Fruit fly (Drosophila melanogaster): Measurements from ENCODE around the gene CG45075.

CG45075 gene

dm6 chr2L:6082157-6082645 lies 9.0 kb upstream of the CG45075 start, which contains the start of gene Kr-h1 (continued):
- TF ChIP-seq CG14710 (tag; optimal IDR thresholded peaks at IDR 0.05) (no peak), CG15073 (GFP tag; optimal IDR thresholded peaks at IDR 0.05) (no peak), vfl (GFP tag; optimal IDR thresholded peaks at IDR 0.05) (no peak), CG10654 (GFP tag; optimal IDR thresholded peaks at IDR 0.05) (no peak), klu (GFP tag; IDR thresholded peaks at IDR 0.05) (no peak), ERR (GFP tag; optimal IDR thresholded peaks at IDR 0.05) (no peak), CG12236 (GFP tag; optimal IDR thresholded peaks at IDR 0.05) (no peak), Rfx (GFP tag; IDR thresholded peaks at IDR 0.05) (0 out of 2 replicates have a peak, but pooled peaks have one; percentile 17), Awh (GFP tag; IDR thresholded peaks at IDR 0.05) (no peak), Hr39 (optimal IDR thresholded peaks at IDR 0.05) (no peak), tgo (GFP tag; IDR thresholded peaks at IDR 0.05) (no peak), Gsc (GFP tag; IDR thresholded peaks at IDR 0.05) (no peak), ash1 (GFP tag; optimal IDR thresholded peaks at IDR 0.05) (no peak), bcd (GFP tag; optimal IDR thresholded peaks at IDR 0.05) (no peak), Dfd (GFP tag; optimal IDR thresholded peaks at IDR 0.05) (no peak), scrt (GFP tag; optimal IDR thresholded peaks at IDR 0.05) (peak; percentile 14), CG17328 (GFP tag; IDR thresholded peaks at IDR 0.05) (no peak), Optix (GFP tag; IDR thresholded peaks at IDR 0.05) (no peak), CG10543 (GFP tag; optimal IDR thresholded peaks at IDR 0.05) (no peak), NC2α (GFP tag; optimal IDR thresholded peaks at IDR 0.05) (no peak), CG42726 (GFP tag; IDR thresholded peaks at IDR 0.05; ENCODE audit: partially characterized antibody) (peak; percentile 63; the same call in 1 of the 2 replicates), YL-1 (GFP tag; optimal IDR thresholded peaks at IDR 0.05) (no peak), tup (GFP tag; optimal IDR thresholded peaks at IDR 0.05) (no peak), so (GFP tag; IDR thresholded peaks at IDR 0.05) (0 out of 3 replicates have a peak, but pooled peaks have one; percentile 35), HLHmδ (GFP tag; optimal IDR thresholded peaks at IDR 0.05) (no peak), CG32772 (GFP tag; IDR thresholded peaks at IDR 0.05) (no peak), CG34224 (GFP tag; IDR thresholded peaks at IDR 0.05; ENCODE audit: partially characterized antibody) (peak; percentile 39; the same call in 1 of the 3 replicates), esg (GFP tag; conservative IDR thresholded peaks at IDR 0.05) (no peak), CG6854 (GFP tag; optimal IDR thresholded peaks at IDR 0.05) (no peak), z (GFP tag; IDR thresholded peaks at IDR 0.05) (no peak), CG11504 (tag; optimal IDR thresholded peaks at IDR 0.05) (no peak), pnt (GFP tag; optimal IDR thresholded peaks at IDR 0.05) (no peak), Atf3 (GFP tag; optimal IDR thresholded peaks at IDR 0.05) (no peak), cg (GFP tag; optimal IDR thresholded peaks at IDR 0.05) (peak; percentile 67), Dip2 (GFP tag; IDR thresholded peaks at IDR 0.05) (no peak), CG34376 (GFP tag; optimal IDR thresholded peaks at IDR 0.05) (peak; percentile 14), D19A (tag; optimal IDR thresholded peaks at IDR 0.05) (no peak), CG16863 (GFP tag; optimal IDR thresholded peaks at IDR 0.05) (no peak), dmrt11E (tag; optimal IDR thresholded peaks at IDR 0.05) (no peak), CG15479 (GFP tag; optimal IDR thresholded peaks at IDR 0.05) (no peak), CG17361 (GFP tag; IDR thresholded peaks at IDR 0.05) (no peak), B-H2 (GFP tag; optimal IDR thresholded peaks at IDR 0.05) (peak; percentile 27), Elba2 (GFP tag; optimal IDR thresholded peaks at IDR 0.05) (no peak), grn (GFP tag; optimal IDR thresholded peaks at IDR 0.05) (peak; percentile 46), CG4854 (GFP tag; optimal IDR thresholded peaks at IDR 0.05) (no peak), CG8388 (GFP tag; optimal IDR thresholded peaks at IDR 0.05) (no peak), CG7987 (GFP tag; optimal IDR thresholded peaks at IDR 0.05) (no peak), GATAe (GFP tag; conservative IDR thresholded peaks at IDR 0.05) (no peak), CG10366 (GFP tag; IDR thresholded peaks at IDR 0.05) (no peak), CG10274 (GFP tag; optimal IDR thresholded peaks at IDR 0.05) (no peak), CG6813 (GFP tag; optimal IDR thresholded peaks at IDR 0.05) (no peak), sr (GFP tag; IDR thresholded peaks at IDR 0.05) (no peak)

Measured in whole organism, embryonic.